Worm (Caenorhabditis elegans): ENCODE results near the gene Y57G7A.3.
A peak's percentile ranks its signal among the peaks of the same experiment; 100 is the strongest.

The Y57G7A.3 gene

ce11 chrII:1239433-1240020, 46.1 kb upstream of the Y57G7A.3 start (continued):
- TF ChIP-seq daf-16 (GFP tag; optimal IDR thresholded peaks at IDR 0.05) (peak in 1 of 2 experiments; percentile 46), daf-16 (tag; optimal IDR thresholded peaks at IDR 0.05) (peak; percentile 75), fos-1 (tag; optimal IDR thresholded peaks at IDR 0.05) (no peak), hlh-30 (tag; optimal IDR thresholded peaks at IDR 0.05; ENCODE audit: insufficient read depth) (peak; percentile 33), F10B5.3 (tag; optimal IDR thresholded peaks at IDR 0.05) (peak; percentile 1), daf-8 (GFP tag; IDR thresholded peaks at IDR 0.05) (no peak), T20F7.1 (GFP tag; optimal IDR thresholded peaks at IDR 0.05) (no peak)

DNA sequence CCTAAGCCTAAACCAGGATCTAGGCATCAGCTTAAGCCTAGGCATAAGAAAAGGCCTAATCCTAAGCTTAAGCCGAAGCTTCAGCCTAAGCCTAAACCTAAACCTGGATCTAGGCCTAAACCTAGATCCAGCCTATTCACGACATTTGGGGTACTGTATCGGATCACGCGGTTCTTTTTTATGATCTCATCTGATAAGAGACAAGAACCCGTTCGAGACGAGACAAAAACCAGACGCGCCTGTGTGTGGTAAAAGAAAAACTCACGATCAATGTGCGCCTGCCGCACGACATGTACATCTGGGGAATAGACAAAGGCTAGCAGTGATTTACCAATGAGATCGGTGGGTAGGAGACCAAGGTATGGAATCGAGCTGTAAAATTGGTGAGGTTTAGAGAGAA, 45.1 kb upstream of the Y57G7A.3 start:
- TF ChIP-seq zfp-2 (tag; optimal IDR thresholded peaks at IDR 0.05) (no peak), skn-1 (tag; optimal IDR thresholded peaks at IDR 0.05) (no peak), lin-15B (tag; optimal IDR thresholded peaks at IDR 0.05) (no peak), ceh-20 (GFP tag; IDR thresholded peaks at IDR 0.05) (no peak), egl-27 (tag; optimal IDR thresholded peaks at IDR 0.05) (no peak), nhr-76 (tag; optimal IDR thresholded peaks at IDR 0.05) (no peak), nhr-48 (tag; optimal IDR thresholded peaks at IDR 0.05) (no peak), lin-29 (GFP tag; IDR thresholded peaks at IDR 0.05) (no peak), nhr-111 (GFP tag; optimal IDR thresholded peaks at IDR 0.05) (no peak), nhr-28 (tag; optimal IDR thresholded peaks at IDR 0.05) (peak; percentile 27), daf-16 (GFP tag; optimal IDR thresholded peaks at IDR 0.05) (no peak), daf-16 (tag; optimal IDR thresholded peaks at IDR 0.05) (no peak), zip-2 (tag; optimal IDR thresholded peaks at IDR 0.05) (no peak), lsy-2 (tag; optimal IDR thresholded peaks at IDR 0.05) (peak in 1 of 2 experiments; percentile 62), ceh-62 (tag; optimal IDR thresholded peaks at IDR 0.05) (no peak), snpc-1.2 (GFP tag; IDR thresholded peaks at IDR 0.05) (no peak), hlh-11 (tag; optimal IDR thresholded peaks at IDR 0.05) (peak; percentile 71), nhr-102 (tag; optimal IDR thresholded peaks at IDR 0.05) (no peak), T26A8.4 (GFP tag; IDR thresholded peaks at IDR 0.05) (peak; percentile 19; the same call in 1 of the 2 replicates), daf-19 (GFP tag; conservative IDR thresholded peaks at IDR 0.05) (no peak), spr-3 (GFP tag; optimal IDR thresholded peaks at IDR 0.05) (no peak), tag-97 (GFP tag; IDR thresholded peaks at IDR 0.05) (no peak), mxl-3 (GFP tag; optimal IDR thresholded peaks at IDR 0.05) (peak; percentile 68), F37D6.2 (tag; optimal IDR thresholded peaks at IDR 0.05) (no peak), ces-1 (GFP tag; optimal IDR thresholded peaks at IDR 0.05) (no peak), F49E8.2 (tag; optimal IDR thresholded peaks at IDR 0.05; ENCODE audit: borderline replicate concordance) (no peak), T20F7.1 (GFP tag; optimal IDR thresholded peaks at IDR 0.05) (no peak), hlh-30 (tag; optimal IDR thresholded peaks at IDR 0.05; ENCODE audit: insufficient read depth) (peak; percentile 42), lim-7 (GFP tag; IDR thresholded peaks at IDR 0.05) (no peak), php-3 (GFP tag; IDR thresholded peaks at IDR 0.05) (no peak), rbr-2 (tag; optimal IDR thresholded peaks at IDR 0.05) (no peak), set-16 (GFP tag; IDR thresholded peaks at IDR 0.05) (no peak)

ce11 chrII:1241176-1241730, 44.3 kb upstream of the Y57G7A.3 start:
- peak; percentile 30; the same call in 1 of the 2 replicates for TF ChIP-seq set-16 (GFP tag; IDR thresholded peaks at IDR 0.05)
- no peak for TF ChIP-seq skn-1 (tag; optimal IDR thresholded peaks at IDR 0.05)
- no peak for TF ChIP-seq F37D6.2 (tag; optimal IDR thresholded peaks at IDR 0.05)
- TF ChIP-seq cey-2 (tag; optimal IDR thresholded peaks at IDR 0.05; ENCODE audit: borderline replicate concordance, insufficient read depth): no peak
- no peak for TF ChIP-seq T20F7.1 (GFP tag; optimal IDR thresholded peaks at IDR 0.05)
- no peak for TF ChIP-seq fos-1 (tag; optimal IDR thresholded peaks at IDR 0.05)
- no peak for TF ChIP-seq pha-4 (GFP tag; IDR thresholded peaks at IDR 0.05)
- no peak for TF ChIP-seq pha-4 (tag; optimal IDR thresholded peaks at IDR 0.05)
- no peak for TF ChIP-seq ceh-62 (tag; optimal IDR thresholded peaks at IDR 0.05)

Measured in whole organism, L4 larva.